Fruit fly (Drosophila melanogaster) whole organism, embryonic: ENCODE data around the gene Hs6st.
A peak's percentile ranks its signal among the peaks of the same experiment; 100 is the strongest.

Experiments used
- ATbp ChIP-seq: fragments of 200-800 bp; sonication (Bioruptor generic); optimal IDR thresholded peaks from 2 replicates; lab custom pipeline; 2017; ENCODE audit warnings: missing biosample characterization, mild to moderate bottlenecking, missing genetic modification characterization, missing genetic modification reagents
- Bdp1 ChIP-seq: fragments of 200-800 bp; sonication (Bioruptor generic); optimal IDR thresholded peaks from 3 replicates; lab custom pipeline; 2016; ENCODE audit warnings: missing biosample characterization, missing genetic modification characterization
- Blimp-1 ChIP-seq: fragments of 200-800 bp; sonication (Bioruptor generic); optimal IDR thresholded peaks from 3 replicates; lab custom pipeline; 2018; ENCODE audit warnings: missing biosample characterization, missing genetic modification characterization, mild to moderate bottlenecking, moderate library complexity, missing genetic modification reagents
- CG10267 ChIP-seq: fragments of 200-800 bp; sonication (Bioruptor generic); optimal IDR thresholded peaks from 2 replicates; lab custom pipeline; 2018; ENCODE audit warnings: missing biosample characterization, mild to moderate bottlenecking, missing genetic modification characterization, moderate library complexity
- CG10565 ChIP-seq: fragments of 200-800 bp; sonication (Bioruptor generic); optimal IDR thresholded peaks from 3 replicates; lab custom pipeline; 2016; ENCODE audit warnings: missing biosample characterization, mild to moderate bottlenecking, missing genetic modification characterization
- CG12236 ChIP-seq: fragments of 200-800 bp; sonication (Bioruptor generic); optimal IDR thresholded peaks from 2 replicates; lab custom pipeline; 2016; ENCODE audit warnings: missing biosample characterization, missing genetic modification characterization
- CG13123 ChIP-seq: fragments of 200-800 bp; sonication (Bioruptor generic); optimal IDR thresholded peaks from 2 replicates; lab custom pipeline; 2016; ENCODE audit warnings: missing biosample characterization, missing genetic modification characterization
- CG17612 ChIP-seq: fragments of 200-800 bp; sonication (Bioruptor generic); IDR thresholded peaks from 2 replicates; pipeline ENCODE4 v1.3.6; 2022; ENCODE audit warnings: missing biosample characterization, missing genetic modification characterization
- CG1832 ChIP-seq: fragments of 200-800 bp; sonication (Bioruptor generic); optimal IDR thresholded peaks from 2 replicates; lab custom pipeline; 2017; ENCODE audit warnings: missing biosample characterization, mild to moderate bottlenecking, missing genetic modification characterization, inconsistent platforms
- CG32532 ChIP-seq: fragments of 200-800 bp; sonication (Bioruptor generic); IDR thresholded peaks from 2 replicates; pipeline ENCODE4 v1.3.6; 2022; ENCODE audit warnings: missing biosample characterization, missing genetic modification characterization
- CG3281 ChIP-seq: fragments of 200-800 bp; sonication (Bioruptor generic); optimal IDR thresholded peaks from 3 replicates; lab custom pipeline; 2017; ENCODE audit warnings: missing biosample characterization, mild to moderate bottlenecking, missing genetic modification characterization
- CG34376 ChIP-seq: fragments of 200-800 bp; sonication (Bioruptor generic); optimal IDR thresholded peaks from 2 replicates; lab custom pipeline; 2018; ENCODE audit warnings: missing biosample characterization, mild to moderate bottlenecking, missing genetic modification characterization
- CG4424 ChIP-seq: fragments of 200-800 bp; sonication (Bioruptor generic); optimal IDR thresholded peaks from 3 replicates; lab custom pipeline; 2016; ENCODE audit warnings: missing biosample characterization, missing genetic modification characterization
- CG4820 ChIP-seq: fragments of 200-800 bp; sonication (Bioruptor generic); optimal IDR thresholded peaks from 3 replicates; lab custom pipeline; 2016; ENCODE audit warnings: missing biosample characterization, missing genetic modification characterization
- CG5180 ChIP-seq: fragments of 200-800 bp; sonication (Bioruptor generic); optimal IDR thresholded peaks from 3 replicates; lab custom pipeline; 2017; ENCODE audit warnings: missing biosample characterization, missing genetic modification characterization, mild to moderate bottlenecking, moderate library complexity, missing genetic modification reagents
- CG5245 ChIP-seq: fragments of 200-800 bp; sonication (Bioruptor generic); optimal IDR thresholded peaks from 3 replicates; lab custom pipeline; 2016; ENCODE audit warnings: missing biosample characterization, missing genetic modification characterization
- CG5953 ChIP-seq: fragments of 200-800 bp; sonication (Bioruptor generic); IDR thresholded peaks from 2 replicates; pipeline ENCODE4 v1.3.6; 2022; ENCODE audit warnings: missing biosample characterization, missing genetic modification characterization
- CG8281 ChIP-seq: fragments of 200-800 bp; sonication (Bioruptor generic); optimal IDR thresholded peaks from 2 replicates; lab custom pipeline; 2018; ENCODE audit warnings: missing biosample characterization, mild to moderate bottlenecking, missing genetic modification characterization, moderate library complexity
- CG8359 ChIP-seq: fragments of 200-800 bp; sonication (Bioruptor generic); optimal IDR thresholded peaks from 2 replicates; lab custom pipeline; 2017; ENCODE audit warnings: missing biosample characterization, mild to moderate bottlenecking, missing genetic modification characterization, borderline replicate concordance
- CG9797 ChIP-seq: fragments of 200-800 bp; sonication (Bioruptor generic); optimal IDR thresholded peaks from 3 replicates; lab custom pipeline; 2018; ENCODE audit warnings: missing biosample characterization, mild to moderate bottlenecking, missing genetic modification characterization
- Dek ChIP-seq: fragments of 200-800 bp; sonication (Bioruptor generic); optimal IDR thresholded peaks from 3 replicates; lab custom pipeline; 2019; ENCODE audit warnings: missing biosample characterization, mild to moderate bottlenecking, missing genetic modification characterization, moderate library complexity
- Ets97D ChIP-seq: fragments of 200-800 bp; sonication (Bioruptor generic); optimal IDR thresholded peaks from 3 replicates; lab custom pipeline; 2016; ENCODE audit warnings: missing biosample characterization, missing genetic modification characterization
- MESR4 ChIP-seq: fragments of 200-800 bp; sonication (Bioruptor generic); optimal IDR thresholded peaks from 2 replicates; lab custom pipeline; 2018; ENCODE audit warnings: missing biosample characterization, mild to moderate bottlenecking, missing genetic modification characterization, moderate library complexity
- Max ChIP-seq: fragments of 200-800 bp; sonication (Bioruptor generic); optimal IDR thresholded peaks from 2 replicates; lab custom pipeline; 2016; ENCODE audit warnings: missing biosample characterization, mild to moderate bottlenecking, missing genetic modification characterization
- Opbp ChIP-seq: fragments of 200-800 bp; sonication (Bioruptor generic); IDR thresholded peaks from 3 replicates; pipeline ENCODE4 v1.3.6; 2022; ENCODE audit warnings: missing biosample characterization, missing genetic modification characterization; ENCODE audit not compliant: partially characterized antibody
- ab ChIP-seq: fragments of 200-800 bp; sonication (Bioruptor generic); optimal IDR thresholded peaks from 2 replicates; lab custom pipeline; 2016; ENCODE audit warnings: missing biosample characterization, missing genetic modification characterization
- ase ChIP-seq: fragments of 200-800 bp; sonication (Bioruptor generic); IDR thresholded peaks from 3 replicates; pipeline ENCODE4 v1.3.6; 2022; ENCODE audit warnings: missing biosample characterization, missing genetic modification characterization
- ash1 ChIP-seq: fragments of 200-800 bp; sonication (Bioruptor generic); optimal IDR thresholded peaks from 2 replicates; lab custom pipeline; 2018; ENCODE audit warnings: missing biosample characterization, mild to moderate bottlenecking, missing genetic modification characterization
- chm ChIP-seq: fragments of 200-800 bp; sonication (Bioruptor generic); IDR thresholded peaks from 2 replicates; pipeline ENCODE4 v1.3.6; 2022; ENCODE audit warnings: missing biosample characterization, missing genetic modification characterization
- corto ChIP-seq: fragments of 200-800 bp; sonication (Bioruptor generic); optimal IDR thresholded peaks from 2 replicates; lab custom pipeline; 2016; ENCODE audit warnings: missing biosample characterization, mild to moderate bottlenecking, missing genetic modification characterization, moderate library complexity
- cwo ChIP-seq: fragments of 200-800 bp; sonication (Bioruptor generic); optimal IDR thresholded peaks from 3 replicates; lab custom pipeline; 2017; ENCODE audit warnings: missing biosample characterization, missing genetic modification characterization, mild to moderate bottlenecking, moderate library complexity, missing genetic modification reagents
- dan ChIP-seq: fragments of 200-800 bp; sonication (Bioruptor generic); IDR thresholded peaks from 2 replicates; pipeline ENCODE4 v1.3.6; 2022; ENCODE audit warnings: missing biosample characterization, missing genetic modification characterization
- disco-r ChIP-seq: fragments of 200-800 bp; sonication (Bioruptor generic); optimal IDR thresholded peaks from 2 replicates; lab custom pipeline; 2016; ENCODE audit warnings: missing biosample characterization, missing genetic modification characterization
- fd96Cb ChIP-seq: fragments of 200-800 bp; sonication (Bioruptor generic); optimal IDR thresholded peaks from 2 replicates; lab custom pipeline; 2018; ENCODE audit warnings: missing biosample characterization, mild to moderate bottlenecking, missing genetic modification characterization, moderate library complexity
- gem ChIP-seq: fragments of 200-800 bp; sonication (Bioruptor generic); optimal IDR thresholded peaks from 2 replicates; lab custom pipeline; 2019; ENCODE audit warnings: missing biosample characterization, mild to moderate bottlenecking, missing genetic modification characterization, moderate library complexity
- gt ChIP-seq: fragments of 200-800 bp; sonication (Bioruptor generic); IDR thresholded peaks from 2 replicates; pipeline ENCODE4 v1.3.6; 2022; ENCODE audit warnings: missing biosample characterization, missing genetic modification characterization
- hkb ChIP-seq, 2 experiments: fragments of 200-800 bp in 1 of 2; fragments of >200 bp in 1 of 2; sonication (Bioruptor generic) in 1 of 2; IDR thresholded peaks in 1 of 2; optimal IDR thresholded peaks in 1 of 2; 2 replicates each; pipeline versions ENCODE4 v1.3.6 to Lab custom; 2017 to 2022; ENCODE audit warnings: missing biosample characterization in 1 of 2, missing genetic modification characterization in 1 of 2
- jumu ChIP-seq: fragments of 200-800 bp; sonication (Bioruptor generic); optimal IDR thresholded peaks from 3 replicates; lab custom pipeline; 2016; ENCODE audit warnings: missing biosample characterization, missing genetic modification characterization
- kni ChIP-seq: fragments of 200-800 bp; sonication (Bioruptor generic); optimal IDR thresholded peaks from 3 replicates; lab custom pipeline; 2017; ENCODE audit warnings: mild to moderate bottlenecking, missing biosample characterization, missing genetic modification reagents, missing genetic modification characterization
- nerfin-2 ChIP-seq: fragments of 200-800 bp; sonication (Bioruptor generic); IDR thresholded peaks from 2 replicates; pipeline ENCODE4 v1.3.6; 2022; ENCODE audit warnings: missing biosample characterization, missing genetic modification characterization; ENCODE audit not compliant: partially characterized antibody
- oc ChIP-seq: fragments of 200-800 bp; sonication (Bioruptor generic); optimal IDR thresholded peaks from 2 replicates; lab custom pipeline; 2018; ENCODE audit warnings: missing biosample characterization, mild to moderate bottlenecking, missing genetic modification characterization, moderate library complexity
- sens-2 ChIP-seq: fragments of 200-800 bp; sonication (Bioruptor generic); IDR thresholded peaks from 2 replicates; pipeline ENCODE4 v1.3.6; 2022; ENCODE audit warnings: missing biosample characterization, missing genetic modification characterization
- sima ChIP-seq: fragments of 200-800 bp; sonication (Bioruptor generic); optimal IDR thresholded peaks from 2 replicates; lab custom pipeline; 2016; ENCODE audit warnings: missing biosample characterization, missing genetic modification characterization
- sna ChIP-seq: fragments of 200-800 bp; sonication (Bioruptor generic); IDR thresholded peaks from 2 replicates; pipeline ENCODE4 v1.3.6; 2022; ENCODE audit warnings: missing biosample characterization, missing genetic modification characterization; ENCODE audit not compliant: partially characterized antibody
- stc ChIP-seq: fragments of 200-800 bp; sonication (Bioruptor generic); IDR thresholded peaks from 2 replicates; pipeline ENCODE4 v1.3.6; 2022; ENCODE audit warnings: missing biosample characterization, missing genetic modification characterization
- toy ChIP-seq: fragments of 200-800 bp; sonication (Bioruptor generic); IDR thresholded peaks from 2 replicates; pipeline ENCODE4 v1.3.6; 2022; ENCODE audit warnings: missing biosample characterization, missing genetic modification characterization
- vnd ChIP-seq: fragments of 200-800 bp; sonication (Bioruptor generic); IDR thresholded peaks from 3 replicates; pipeline ENCODE4 v1.3.6; 2022; ENCODE audit warnings: missing biosample characterization, missing genetic modification characterization; ENCODE audit not compliant: partially characterized antibody
- vvl ChIP-seq: fragments of 200-800 bp; sonication (Bioruptor generic); IDR thresholded peaks from 2 replicates; pipeline ENCODE4 v1.3.6; 2022; ENCODE audit warnings: missing biosample characterization, missing genetic modification characterization
- wor ChIP-seq: fragments of 200-800 bp; sonication (Bioruptor generic); IDR thresholded peaks from 2 replicates; pipeline ENCODE4 v1.3.6; 2022; ENCODE audit warnings: missing biosample characterization, missing genetic modification characterization

Gene Hs6st

dm6 chr3R:19904865-19905373 lies 103.4 kb downstream of the Hs6st start, which contains the start of the genes Surf6 and RhoGAP92B (continued):
- no peak for TF ChIP-seq CG1832
- 0 out of 2 replicates have a peak, but pooled peaks have one; percentile 28 for TF ChIP-seq sna (GFP tag; lab: Robert Waterston, UW)
- peak; percentile 9 for TF ChIP-seq fd96Cb (tag; lab: Kevin White, UChicago)
- peak; percentile 95 for TF ChIP-seq cwo (GFP tag; lab: Kevin White, UChicago)
- TF ChIP-seq CG4424 = peak; percentile 49
- TF ChIP-seq corto = no peak
- no peak; the same call in 2 of the 3 replicates for TF ChIP-seq Opbp (GFP tag; lab: Robert Waterston, UW)
- no peak for TF ChIP-seq nerfin-2
- TF ChIP-seq ash1 (GFP tag; lab: Kevin White, UChicago) = no peak
- TF ChIP-seq oc (tag; lab: Kevin White, UChicago) = no peak
- peak; percentile 39 for TF ChIP-seq kni
- no peak for TF ChIP-seq dan (GFP tag; lab: Robert Waterston, UW)
- TF ChIP-seq disco-r (GFP tag; lab: Kevin White, UChicago) = peak; percentile 38
- TF ChIP-seq sima = no peak
- peak; percentile 77 for TF ChIP-seq jumu (GFP tag; lab: Kevin White, UChicago)
- peak; percentile 36 for TF ChIP-seq Bdp1 (GFP tag; lab: Kevin White, UChicago)
- no peak for TF ChIP-seq CG5180 (GFP tag; lab: Kevin White, UChicago)
- TF ChIP-seq vvl (GFP tag; lab: Robert Waterston, UW) = peak; percentile 62
- no peak for TF ChIP-seq CG12236 (GFP tag; lab: Kevin White, UChicago)
- TF ChIP-seq CG3281 (GFP tag; lab: Kevin White, UChicago) = peak; percentile 73
- peak; percentile 61 for TF ChIP-seq gem (tag; lab: Kevin White, UChicago)
- peak; percentile 17 for TF ChIP-seq CG5245
- no peak for TF ChIP-seq ase (GFP tag; lab: Robert Waterston, UW)
- no peak for TF ChIP-seq sens-2 (GFP tag; lab: Robert Waterston, UW)
- TF ChIP-seq CG17612 = 0 out of 2 replicates have a peak, but pooled peaks have one; percentile 23
- TF ChIP-seq gt (GFP tag; lab: Robert Waterston, UW) = no peak
- TF ChIP-seq stc (GFP tag; lab: Robert Waterston, UW) = 0 out of 2 replicates have a peak, but pooled peaks have one; percentile 32
- TF ChIP-seq vnd (GFP tag; lab: Robert Waterston, UW) = no peak
- no peak; the same call in 1 of the 2 replicates for TF ChIP-seq chm (GFP tag; lab: Robert Waterston, UW)
- TF ChIP-seq CG10565 = no peak
- no peak for TF ChIP-seq ATbp (GFP tag; lab: Kevin White, UChicago)
- peak; percentile 24; the same call in 1 of the 2 replicates for TF ChIP-seq toy (GFP tag; lab: Robert Waterston, UW)
- no peak for TF ChIP-seq CG8281 (tag; lab: Kevin White, UChicago)
- TF ChIP-seq CG9797 = peak; percentile 94
- peak; percentile 100 for TF ChIP-seq MESR4 (GFP tag; lab: Kevin White, UChicago)
- TF ChIP-seq CG13123 (GFP tag; lab: Kevin White, UChicago) = no peak
- TF ChIP-seq CG32532 (GFP tag; lab: Robert Waterston, UW) = peak; percentile 71
- TF ChIP-seq CG10267 (tag; lab: Kevin White, UChicago) = peak; percentile 77
- TF ChIP-seq Dek (tag; lab: Kevin White, UChicago) = peak; percentile 39
- TF ChIP-seq wor (GFP tag; lab: Robert Waterston, UW) = no peak
- peak; percentile 46 for TF ChIP-seq Blimp-1 (GFP tag; lab: Kevin White, UChicago)
- TF ChIP-seq hkb (optimal IDR thresholded peaks at IDR 0.05; lab: Kevin White, UChicago) = peak; percentile 96
- peak; percentile 80 for TF ChIP-seq hkb (GFP tag; IDR thresholded peaks at IDR 0.05; lab: Robert Waterston, UW)
- TF ChIP-seq CG4820 (GFP tag; lab: Kevin White, UChicago) = peak; percentile 53
- TF ChIP-seq Max (GFP tag; lab: Kevin White, UChicago) = peak; percentile 95
- 0 out of 2 replicates have a peak, but pooled peaks have one; percentile 27 for TF ChIP-seq CG5953
- peak; percentile 89 for TF ChIP-seq Ets97D (GFP tag; lab: Kevin White, UChicago)
- no peak for TF ChIP-seq ab (GFP tag; lab: Kevin White, UChicago)
- TF ChIP-seq CG8359 (GFP tag; lab: Kevin White, UChicago) = peak; percentile 4
- TF ChIP-seq CG34376 (GFP tag; lab: Kevin White, UChicago) = peak; percentile 82
